Worm (Caenorhabditis elegans): ENCODE measurements around the gene Y54G2A.45.
A peak's percentile ranks its signal among the peaks of the same experiment; 100 is the strongest.

Y54G2A.45 gene

ce11 chrIV:2771692-2772091, 34.0 kb upstream of the Y54G2A.45 start, which contains the start of gene Y54G2A.11:
Y54G2A.11 (minus strand) TSS chrIV:2771792.
- no peak for TF ChIP-seq T26A5.8 (tag; optimal IDR thresholded peaks at IDR 0.05)

- TF ChIP-seq F23B12.7 (tag; optimal IDR thresholded peaks at IDR 0.05; ENCODE audit: insufficient read depth) (no peak), hlh-26 (GFP tag; conservative IDR thresholded peaks at IDR 0.05) (no peak), F37B4.10 (GFP tag; IDR thresholded peaks at IDR 0.05) (no peak), ceh-27 (GFP tag; optimal IDR thresholded peaks at IDR 0.05) (peak; percentile 55), hsf-1 (GFP tag; IDR thresholded peaks at IDR 0.05) (no peak), zim-3 (tag; optimal IDR thresholded peaks at IDR 0.05) (peak; percentile 48), C06A6.2 (GFP tag; conservative IDR thresholded peaks at IDR 0.05) (no peak), F57C9.4 (tag; optimal IDR thresholded peaks at IDR 0.05) (no peak), lin-40 (tag; optimal IDR thresholded peaks at IDR 0.05) (no peak), egrh-3 (GFP tag; IDR thresholded peaks at IDR 0.05) (peak; percentile 73; the same call in 1 of the 2 replicates), mcd-1 (GFP tag; IDR thresholded peaks at IDR 0.05) (no peak), B0336.3 (GFP tag; IDR thresholded peaks at IDR 0.05) (peak; percentile 51; the same call in 1 of the 2 replicates), dpl-1 (GFP tag; optimal IDR thresholded peaks at IDR 0.05) (no peak), cebp-1 (GFP tag; IDR thresholded peaks at IDR 0.05) (no peak), cebp-1 (tag; optimal IDR thresholded peaks at IDR 0.05) (peak; percentile 48), nhr-120 (GFP tag; IDR thresholded peaks at IDR 0.05) (no peak), ztf-3 (GFP tag; optimal IDR thresholded peaks at IDR 0.05) (no peak), attf-6 (GFP tag; IDR thresholded peaks at IDR 0.05) (no peak), dox-1 (GFP tag; IDR thresholded peaks at IDR 0.05) (no peak), cebp-2 (GFP tag; IDR thresholded peaks at IDR 0.05) (no peak), zfh-2 (GFP tag; conservative IDR thresholded peaks at IDR 0.05) (peak; percentile 82), ztf-26 (tag; optimal IDR thresholded peaks at IDR 0.05) (peak; percentile 84), chd-7 (tag; optimal IDR thresholded peaks at IDR 0.05) (peak; percentile 40), Y53G8AR.9 (GFP tag; conservative IDR thresholded peaks at IDR 0.05) (no peak), somi-1 (GFP tag; optimal IDR thresholded peaks at IDR 0.05) (peak; percentile 34), B0035.1 (tag; optimal IDR thresholded peaks at IDR 0.05) (no peak)
Observed at ce11 chrIV:2772209-2772851, 33.3 kb upstream of the Y54G2A.45 start.

DNA sequence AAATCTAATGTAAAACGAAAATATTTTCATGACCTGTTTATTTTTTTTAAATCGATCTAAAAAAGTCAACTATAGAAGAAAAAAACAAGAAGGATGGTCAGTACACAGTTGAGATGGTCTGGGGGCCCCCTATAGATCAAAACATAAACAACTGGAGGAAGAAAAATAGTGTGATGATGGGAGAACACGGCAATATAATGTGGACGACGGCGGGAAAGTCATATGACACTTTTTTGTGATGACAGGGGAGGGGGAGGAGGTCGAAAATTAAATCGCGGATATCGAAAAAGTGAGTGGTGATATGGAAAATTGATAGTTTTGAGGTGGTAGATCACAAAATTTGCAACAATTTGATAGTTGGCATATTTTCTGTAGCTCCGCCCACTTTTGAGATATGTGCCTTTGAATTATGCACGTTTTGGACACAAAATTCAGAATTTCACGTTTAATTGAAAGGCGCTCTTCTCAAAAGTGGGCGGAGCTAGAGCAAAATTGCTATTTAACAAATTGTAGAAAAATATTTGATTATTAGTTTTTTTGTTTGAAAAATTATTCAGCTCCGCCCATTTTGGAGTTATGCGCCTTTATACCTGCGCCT, 32.2 kb upstream of the Y54G2A.45 start:
- TF ChIP-seq ama-1 (optimal IDR thresholded peaks at IDR 0.05) (peak; percentile 30), ama-1 (GFP tag; optimal IDR thresholded peaks at IDR 0.05) (no peak), lin-26 (GFP tag; IDR thresholded peaks at IDR 0.05) (no peak), nfya-2 (GFP tag; IDR thresholded peaks at IDR 0.05) (no peak), lsy-27 (tag; optimal IDR thresholded peaks at IDR 0.05; ENCODE audit: borderline replicate concordance, insufficient read depth) (no peak), B0035.1 (tag; optimal IDR thresholded peaks at IDR 0.05) (no peak), Y53F4B.3 (GFP tag; IDR thresholded peaks at IDR 0.05) (no peak), lin-54 (GFP tag; optimal IDR thresholded peaks at IDR 0.05) (no peak), hlh-12 (tag; optimal IDR thresholded peaks at IDR 0.05) (no peak), repo-1 (tag; optimal IDR thresholded peaks at IDR 0.05) (no peak), ztf-3 (GFP tag; optimal IDR thresholded peaks at IDR 0.05) (no peak), F49E8.2 (tag; optimal IDR thresholded peaks at IDR 0.05; ENCODE audit: insufficient read depth) (no peak), Y53G8AR.9 (GFP tag; conservative IDR thresholded peaks at IDR 0.05) (no peak), nfyb-1 (GFP tag; IDR thresholded peaks at IDR 0.05) (0 out of 2 replicates have a peak, but pooled peaks have one; percentile 7), hmg-1.2 (GFP tag; IDR thresholded peaks at IDR 0.05) (no peak), B0261.1 (tag; optimal IDR thresholded peaks at IDR 0.05) (no peak), tbp1 (GFP tag; optimal IDR thresholded peaks at IDR 0.05) (no peak), die-1 (tag; optimal IDR thresholded peaks at IDR 0.05) (no peak), ccch-3 (GFP tag; optimal IDR thresholded peaks at IDR 0.05) (no peak)
